Worm (Caenorhabditis elegans) whole organism, young adult: ENCODE results near the gene imp-2.

Source experiments
- B0019.2 ChIP-seq: fragments of 200-800 bp; sonication (Bioruptor generic); conservative IDR thresholded peaks from 2 replicates; pipeline ENCODE4 v1.3.6; 2022; ENCODE audit warnings: missing genetic modification reagents, missing genetic modification characterization, missing compliant biosample characterization
- B0336.3 ChIP-seq: fragments of 200-800 bp; sonication (Bioruptor generic); IDR thresholded peaks from 2 replicates; pipeline ENCODE4 v1.3.6; 2022; ENCODE audit warnings: missing genetic modification characterization, missing compliant biosample characterization
- D2030.7 ChIP-seq: fragments of 200-800 bp; sonication (Bioruptor generic); IDR thresholded peaks from 2 replicates; pipeline ENCODE4 v1.3.6; 2022; ENCODE audit warnings: missing genetic modification reagents, missing genetic modification characterization, missing compliant biosample characterization
- F23B12.7 ChIP-seq: sonication (generic microtip); optimal IDR thresholded peaks from 2 replicates; lab custom pipeline; 2017; ENCODE audit warnings: missing genetic modification characterization, mild to moderate bottlenecking, missing compliant biosample characterization, antibody characterized with exemption, moderate library complexity; ENCODE audit not compliant: insufficient read depth
- F37B4.10 ChIP-seq: fragments of 200-800 bp; sonication (Bioruptor generic); IDR thresholded peaks from 2 replicates; pipeline ENCODE4 v1.3.6; 2022; ENCODE audit warnings: missing genetic modification characterization, missing compliant biosample characterization
- F39B2.1 ChIP-seq: fragments of 200-800 bp; sonication (Bioruptor generic); IDR thresholded peaks from 2 replicates; pipeline ENCODE4 v1.3.6; 2022; ENCODE audit warnings: missing genetic modification reagents, missing genetic modification characterization, missing compliant biosample characterization
- F49E8.2 ChIP-seq: sonication (generic microtip); optimal IDR thresholded peaks from 3 replicates; lab custom pipeline; 2017; ENCODE audit warnings: missing genetic modification characterization, mild to moderate bottlenecking, missing compliant biosample characterization, antibody characterized with exemption, moderate library complexity; ENCODE audit not compliant: insufficient read depth
- F52B5.7 ChIP-seq: sonication (generic microtip); optimal IDR thresholded peaks from 2 replicates; lab custom pipeline; 2016; ENCODE audit warnings: mild to moderate bottlenecking, missing genetic modification characterization, missing compliant biosample characterization
- F55B11.4 ChIP-seq: sonication (generic microtip); optimal IDR thresholded peaks from 2 replicates; lab custom pipeline; 2016; ENCODE audit warnings: missing compliant biosample characterization, missing genetic modification characterization, borderline replicate concordance; ENCODE audit not compliant: insufficient read depth
- Y53G8AR.9 ChIP-seq: fragments of 200-800 bp; sonication (Bioruptor generic); conservative IDR thresholded peaks from 2 replicates; pipeline ENCODE4 v1.3.6; 2022; ENCODE audit warnings: missing genetic modification reagents, missing genetic modification characterization, missing compliant biosample characterization
- Y56A3A.18 ChIP-seq: fragments of 200-800 bp; sonication (Bioruptor generic); IDR thresholded peaks from 2 replicates; pipeline ENCODE4 v1.3.6; 2022; ENCODE audit warnings: missing genetic modification reagents, missing genetic modification characterization, missing compliant biosample characterization
- Y67H2A.10 ChIP-seq: fragments of 200-800 bp; sonication (Bioruptor generic); conservative IDR thresholded peaks from 2 replicates; pipeline ENCODE4 v1.3.6; 2022; ENCODE audit warnings: missing genetic modification reagents, missing genetic modification characterization, missing compliant biosample characterization
- akir-1 ChIP-seq: fragments of 200-800 bp; sonication (Bioruptor generic); optimal IDR thresholded peaks from 2 replicates; lab custom pipeline; 2018; ENCODE audit warnings: mild to moderate bottlenecking, missing genetic modification characterization, moderate library complexity, missing compliant biosample characterization
- ama-1 ChIP-seq, 3 experiments: fragments of 150-350 bp in 1 of 3; sonication (generic microtip) in 2 of 3; optimal IDR thresholded peaks; 2 replicates each; lab custom pipeline; 2014 to 2018; ENCODE audit warnings: missing biosample characterization in 2 of 3, missing genetic modification characterization in 2 of 3, missing genetic modification reagents in 2 of 3
- athp-1 ChIP-seq: sonication (generic microtip); optimal IDR thresholded peaks from 2 replicates; lab custom pipeline; 2017; ENCODE audit warnings: mild to moderate bottlenecking, missing genetic modification characterization, missing compliant biosample characterization
- cebp-1 ChIP-seq, 2 experiments: fragments of 200-800 bp in 1 of 2; sonication (Bioruptor generic) in 1 of 2; sonication (generic microtip) in 1 of 2; IDR thresholded peaks in 1 of 2; optimal IDR thresholded peaks in 1 of 2; 2 replicates each; pipeline versions ENCODE4 v1.3.6 to Lab custom; 2017 to 2022; ENCODE audit warnings: missing compliant biosample characterization in 2 of 2, missing genetic modification characterization in 2 of 2, mild to moderate bottlenecking in 1 of 2, missing genetic modification reagents in 1 of 2, moderate library complexity in 1 of 2
- ceh-100 ChIP-seq: fragments of 200-800 bp; sonication (Bioruptor generic); IDR thresholded peaks from 2 replicates; pipeline ENCODE4 v1.3.6; 2022; ENCODE audit warnings: missing genetic modification reagents, missing genetic modification characterization, missing compliant biosample characterization
- ceh-27 ChIP-seq: fragments of 200-800 bp; sonication (Bioruptor generic); optimal IDR thresholded peaks from 2 replicates; lab custom pipeline; 2018; ENCODE audit warnings: mild to moderate bottlenecking, missing genetic modification characterization, moderate library complexity, missing compliant biosample characterization
- ceh-91 ChIP-seq: fragments of 200-800 bp; sonication (Bioruptor generic); IDR thresholded peaks from 2 replicates; pipeline ENCODE4 v1.3.6; 2022; ENCODE audit warnings: missing genetic modification reagents, missing genetic modification characterization, missing compliant biosample characterization
- ets-4 ChIP-seq: fragments of 200-800 bp; sonication (Bioruptor generic); optimal IDR thresholded peaks from 2 replicates; lab custom pipeline; 2018; ENCODE audit warnings: mild to moderate bottlenecking, missing genetic modification characterization, missing compliant biosample characterization
- hlh-26 ChIP-seq: fragments of 200-800 bp; sonication (Bioruptor generic); conservative IDR thresholded peaks from 2 replicates; pipeline ENCODE4 v1.3.6; 2022; ENCODE audit warnings: missing genetic modification reagents, missing genetic modification characterization, missing compliant biosample characterization
- hrde-1 ChIP-seq: sonication (generic microtip); optimal IDR thresholded peaks from 2 replicates; lab custom pipeline; 2016; ENCODE audit warnings: missing genetic modification characterization, mild to moderate bottlenecking, missing compliant biosample characterization, moderate library complexity, missing genotype, missing genetic modification reagents, borderline replicate concordance
- lag-1 ChIP-seq: fragments of 200-800 bp; sonication (Bioruptor generic); IDR thresholded peaks from 2 replicates; pipeline ENCODE4 v1.3.6; 2022; ENCODE audit warnings: missing genetic modification reagents, missing genetic modification characterization, missing compliant biosample characterization
- let-607 ChIP-seq, 2 experiments: fragments of 200-800 bp in 1 of 2; sonication (Bioruptor generic) in 1 of 2; sonication (generic microtip) in 1 of 2; optimal IDR thresholded peaks; 2 replicates each; lab custom pipeline; 2016 to 2018; ENCODE audit warnings: mild to moderate bottlenecking in 2 of 2, missing compliant biosample characterization in 2 of 2, missing genetic modification characterization in 2 of 2, moderate library complexity in 2 of 2, missing genotype in 1 of 2
- lin-26 ChIP-seq: fragments of 200-800 bp; sonication (Bioruptor generic); IDR thresholded peaks from 2 replicates; pipeline ENCODE4 v1.3.6; 2022; ENCODE audit warnings: missing genetic modification reagents, missing genetic modification characterization, missing compliant biosample characterization
- lin-54 ChIP-seq: fragments of 200-800 bp; sonication (Bioruptor generic); optimal IDR thresholded peaks from 2 replicates; lab custom pipeline; 2018; ENCODE audit warnings: mild to moderate bottlenecking, missing genetic modification characterization, missing compliant biosample characterization
- lsl-1 ChIP-seq: fragments of 200-800 bp; sonication (Bioruptor generic); optimal IDR thresholded peaks from 2 replicates; lab custom pipeline; 2018; ENCODE audit warnings: mild to moderate bottlenecking, missing genetic modification characterization, moderate library complexity, missing compliant biosample characterization
- madf-10 ChIP-seq: sonication (generic microtip); optimal IDR thresholded peaks from 2 replicates; lab custom pipeline; 2016; ENCODE audit warnings: mild to moderate bottlenecking, missing genetic modification characterization, missing compliant biosample characterization
- mcd-1 ChIP-seq: fragments of 200-800 bp; sonication (Bioruptor generic); IDR thresholded peaks from 2 replicates; pipeline ENCODE4 v1.3.6; 2022; ENCODE audit warnings: missing genetic modification reagents, missing genetic modification characterization, missing compliant biosample characterization
- mes-4 ChIP-seq: sonication (generic microtip); optimal IDR thresholded peaks from 2 replicates; lab custom pipeline; 2016; ENCODE audit warnings: missing genotype, missing genetic modification characterization, missing compliant biosample characterization
- nfya-2 ChIP-seq: fragments of 200-800 bp; sonication (Bioruptor generic); IDR thresholded peaks from 2 replicates; pipeline ENCODE4 v1.3.6; 2022; ENCODE audit warnings: missing genetic modification reagents, missing genetic modification characterization, missing compliant biosample characterization
- nfyb-1 ChIP-seq: fragments of 200-800 bp; sonication (Bioruptor generic); IDR thresholded peaks from 2 replicates; pipeline ENCODE4 v1.3.6; 2022; ENCODE audit warnings: missing genetic modification reagents, missing genetic modification characterization, missing compliant biosample characterization
- nhr-120 ChIP-seq: fragments of 200-800 bp; sonication (Bioruptor generic); IDR thresholded peaks from 2 replicates; pipeline ENCODE4 v1.3.6; 2022; ENCODE audit warnings: missing genetic modification characterization, missing compliant biosample characterization
- rec-8 ChIP-seq, 2 experiments: sonication (generic microtip); optimal IDR thresholded peaks; 2 replicates each; lab custom pipeline; 2016; ENCODE audit warnings: mild to moderate bottlenecking in 2 of 2, missing genetic modification characterization in 2 of 2, missing genetic modification reagents in 2 of 2, missing genotype in 2 of 2, missing biosample characterization in 1 of 2, missing compliant biosample characterization in 1 of 2, moderate library complexity in 1 of 2
- rpc-1 ChIP-seq, 2 experiments: fragments of 150-350 bp in 1 of 2; sonication (generic microtip) in 1 of 2; optimal IDR thresholded peaks; 2 replicates each; lab custom pipeline; 2014 to 2018; ENCODE audit warnings: missing biosample characterization in 1 of 2, missing genetic modification characterization in 1 of 2, missing genetic modification reagents in 1 of 2, missing genotype in 1 of 2
- sdz-38 ChIP-seq: sonication (generic microtip); optimal IDR thresholded peaks from 2 replicates; lab custom pipeline; 2016; ENCODE audit warnings: missing genotype, missing genetic modification characterization, missing compliant biosample characterization
- snpc-1.3 ChIP-seq: sonication (generic microtip); optimal IDR thresholded peaks from 2 replicates; lab custom pipeline; 2017; ENCODE audit warnings: missing genetic modification characterization, mild to moderate bottlenecking, missing compliant biosample characterization, antibody characterized with exemption, moderate library complexity, missing genotype, missing genetic modification reagents; ENCODE audit not compliant: insufficient read depth
- snpc-4 ChIP-seq, 5 experiments: fragments of 150-350 bp in 1 of 5; sonication (generic microtip) in 4 of 5; optimal IDR thresholded peaks; 2 replicates each; lab custom pipeline; 2014 to 2018; ENCODE audit warnings: missing genetic modification characterization in 5 of 5, missing biosample characterization in 3 of 5, antibody characterized with exemption in 2 of 5, mild to moderate bottlenecking in 2 of 5, missing compliant biosample characterization in 2 of 5, missing genotype in 2 of 5, moderate library complexity in 2 of 5, missing genetic modification reagents in 1 of 5
- somi-1 ChIP-seq: fragments of 200-800 bp; sonication (Bioruptor generic); optimal IDR thresholded peaks from 2 replicates; lab custom pipeline; 2018; ENCODE audit warnings: mild to moderate bottlenecking, missing genetic modification characterization, missing compliant biosample characterization
- tlf-1 ChIP-seq: fragments of 200-800 bp; sonication (Bioruptor generic); optimal IDR thresholded peaks from 2 replicates; lab custom pipeline; 2018; ENCODE audit warnings: mild to moderate bottlenecking, missing genetic modification characterization, missing compliant biosample characterization
- unc-130 ChIP-seq: sonication (generic microtip); optimal IDR thresholded peaks from 2 replicates; lab custom pipeline; 2016; ENCODE audit warnings: missing genetic modification reagents, missing genetic modification characterization, missing compliant biosample characterization
- ztf-26 ChIP-seq: sonication (generic microtip); optimal IDR thresholded peaks from 2 replicates; lab custom pipeline; 2017; ENCODE audit warnings: missing genetic modification characterization, missing compliant biosample characterization
- ztf-6 ChIP-seq: fragments of 200-800 bp; sonication (Bioruptor generic); IDR thresholded peaks from 2 replicates; pipeline ENCODE4 v1.3.6; 2022; ENCODE audit warnings: missing genetic modification reagents, missing genetic modification characterization, missing compliant biosample characterization

imp-2 gene

ce11 chrIV:11142314-11143227 is 23.9 kb upstream of the imp-2 start, which contains the start of gene skih-2 (continued):
- peak; percentile 66 for TF ChIP-seq F49E8.2
- no peak for TF ChIP-seq snpc-4 (GFP tag; optimal IDR thresholded peaks at IDR 0.05; lab: Kevin White, UChicago)
- TF ChIP-seq snpc-4 (tag; optimal IDR thresholded peaks at IDR 0.05; lab: Kevin White, UChicago) = peak in 2 of 4 experiments; percentile 16 to 20
- no peak; the same call in none of the 2 replicates for TF ChIP-seq D2030.7 (GFP tag; lab: Robert Waterston, UW)
- no peak for TF ChIP-seq lag-1 (GFP tag; lab: Robert Waterston, UW)
- no peak for TF ChIP-seq ztf-6 (GFP tag; lab: Robert Waterston, UW)
- no peak for TF ChIP-seq B0336.3 (GFP tag; lab: Robert Waterston, UW)
- TF ChIP-seq somi-1 (GFP tag; lab: Kevin White, UChicago) = no peak
- TF ChIP-seq ztf-26 (tag; lab: Kevin White, UChicago) = no peak
- TF ChIP-seq sdz-38 (tag; lab: Kevin White, UChicago) = no peak
- no peak for TF ChIP-seq ama-1 (optimal IDR thresholded peaks at IDR 0.05; lab: Kevin White, UChicago)
- TF ChIP-seq ama-1 (GFP tag; optimal IDR thresholded peaks at IDR 0.05; lab: Kevin White, UChicago) = no peak
- no peak for TF ChIP-seq F39B2.1 (GFP tag; lab: Robert Waterston, UW)
- no peak for TF ChIP-seq Y67H2A.10
- TF ChIP-seq madf-10 = no peak
- no peak for TF ChIP-seq F55B11.4
- no peak for TF ChIP-seq B0019.2 (GFP tag; lab: Robert Waterston, UW)
- TF ChIP-seq nhr-120 (GFP tag; lab: Robert Waterston, UW) = no peak
- peak; percentile 73 for TF ChIP-seq ceh-91 (GFP tag; lab: Robert Waterston, UW)
- no peak for TF ChIP-seq snpc-1.3 (tag; lab: Kevin White, UChicago)
- no peak for TF ChIP-seq athp-1
- peak; percentile 45; the same call in 1 of the 2 replicates for TF ChIP-seq nfyb-1
- no peak for TF ChIP-seq lin-26
- no peak for TF ChIP-seq mcd-1 (GFP tag; lab: Robert Waterston, UW)
- TF ChIP-seq unc-130 (GFP tag; lab: Kevin White, UChicago) = peak; percentile 16
- TF ChIP-seq hlh-26 (GFP tag; lab: Robert Waterston, UW) = no peak
- no peak for TF ChIP-seq F23B12.7
- no peak for TF ChIP-seq Y53G8AR.9 (GFP tag; lab: Robert Waterston, UW)
- TF ChIP-seq rec-8 (tag; optimal IDR thresholded peaks at IDR 0.05; lab: Kevin White, UChicago) = no peak
- TF ChIP-seq tlf-1 (GFP tag; lab: Kevin White, UChicago) = no peak
- peak; percentile 44 for TF ChIP-seq ceh-100 (GFP tag; lab: Robert Waterston, UW)
- no peak for TF ChIP-seq mes-4 (tag; lab: Kevin White, UChicago)
- no peak for TF ChIP-seq ets-4 (GFP tag; lab: Kevin White, UChicago)
- no peak for TF ChIP-seq Y56A3A.18 (GFP tag; lab: Robert Waterston, UW)
- TF ChIP-seq lin-54 (GFP tag; lab: Kevin White, UChicago) = peak; percentile 75
- peak; percentile 93 for TF ChIP-seq lsl-1 (GFP tag; lab: Kevin White, UChicago)
- no peak for TF ChIP-seq F37B4.10
- TF ChIP-seq nfya-2 (GFP tag; lab: Robert Waterston, UW) = no peak
- no peak for TF ChIP-seq F52B5.7 (tag; lab: Kevin White, UChicago)
- no peak for TF ChIP-seq rpc-1 (optimal IDR thresholded peaks at IDR 0.05; lab: Kevin White, UChicago)
- TF ChIP-seq rpc-1 (tag; optimal IDR thresholded peaks at IDR 0.05; lab: Kevin White, UChicago) = no peak
- no peak for TF ChIP-seq cebp-1 (GFP tag; IDR thresholded peaks at IDR 0.05; lab: Robert Waterston, UW)
- no peak for TF ChIP-seq cebp-1 (tag; optimal IDR thresholded peaks at IDR 0.05; lab: Kevin White, UChicago)
- TF ChIP-seq hrde-1 (tag; lab: Kevin White, UChicago) = no peak
- TF ChIP-seq let-607 (tag; optimal IDR thresholded peaks at IDR 0.05; lab: Kevin White, UChicago) = no peak
- TF ChIP-seq akir-1 = no peak
- TF ChIP-seq ceh-27 = no peak
